Worm (Caenorhabditis elegans) whole organism, L2 larva: ENCODE results near the gene C46C2.7.
A peak's percentile ranks its signal among the peaks of the same experiment; 100 is the strongest.

Source experiments
- C34F6.9 ChIP-seq: fragments of 150-350 bp; optimal IDR thresholded peaks from 2 replicates; lab custom pipeline; 2014; ENCODE audit warnings: missing biosample characterization, missing genetic modification characterization
- F13H6.1 ChIP-seq: sonication (generic microtip); optimal IDR thresholded peaks from 2 replicates; lab custom pipeline; 2016; ENCODE audit warnings: missing genetic modification characterization, missing compliant biosample characterization
- R02D3.7 ChIP-seq: fragments of 150-350 bp; optimal IDR thresholded peaks from 2 replicates; lab custom pipeline; 2014; ENCODE audit warnings: missing biosample characterization, missing genetic modification characterization
- alr-1 ChIP-seq: fragments of 150-350 bp; optimal IDR thresholded peaks from 2 replicates; lab custom pipeline; 2014; ENCODE audit warnings: missing biosample characterization, missing genetic modification characterization
- ama-1 ChIP-seq: fragments of 150-350 bp; optimal IDR thresholded peaks from 2 replicates; lab custom pipeline; 2018; ENCODE audit warnings: inconsistent platforms
- blmp-1 ChIP-seq: sonication (generic microtip); optimal IDR thresholded peaks from 2 replicates; lab custom pipeline; 2017; ENCODE audit warnings: missing genetic modification characterization, mild to moderate bottlenecking, missing compliant biosample characterization, antibody characterized with exemption, moderate library complexity; ENCODE audit not compliant: insufficient read depth
- ceh-16 ChIP-seq: fragments of 150-350 bp; optimal IDR thresholded peaks from 2 replicates; lab custom pipeline; 2014; ENCODE audit warnings: missing biosample characterization, missing genetic modification characterization
- ceh-82 ChIP-seq: fragments of 150-350 bp; optimal IDR thresholded peaks from 2 replicates; lab custom pipeline; 2014; ENCODE audit warnings: missing biosample characterization, missing genetic modification characterization
- egl-27 ChIP-seq: sonication (generic microtip); optimal IDR thresholded peaks from 3 replicates; lab custom pipeline; 2017; ENCODE audit warnings: missing biosample characterization, missing genetic modification reagents, missing genetic modification characterization
- elt-1 ChIP-seq: fragments of 150-350 bp; optimal IDR thresholded peaks from 2 replicates; lab custom pipeline; 2014; ENCODE audit warnings: missing biosample characterization, missing genetic modification characterization
- elt-3 ChIP-seq: sonication (generic microtip); optimal IDR thresholded peaks from 2 replicates; lab custom pipeline; 2017; ENCODE audit warnings: missing biosample characterization, missing genetic modification characterization
- fos-1 ChIP-seq: fragments of 150-350 bp; optimal IDR thresholded peaks from 2 replicates; lab custom pipeline; 2014; ENCODE audit warnings: missing biosample characterization, missing genetic modification characterization
- lin-11 ChIP-seq: fragments of 150-350 bp; sonication (generic microtip); optimal IDR thresholded peaks from 2 replicates; lab custom pipeline; 2014; ENCODE audit warnings: missing biosample characterization, missing genetic modification characterization, inconsistent platforms, mixed read lengths
- lin-13 ChIP-seq: fragments of 150-350 bp; optimal IDR thresholded peaks from 2 replicates; lab custom pipeline; 2014; ENCODE audit warnings: missing biosample characterization, missing genetic modification reagents, missing genetic modification characterization
- lin-39 ChIP-seq: fragments of 150-350 bp; optimal IDR thresholded peaks from 2 replicates; lab custom pipeline; 2014; ENCODE audit warnings: missing biosample characterization, missing genetic modification reagents, missing genetic modification characterization
- lsy-2 ChIP-seq, 2 experiments: fragments of 150-350 bp in 1 of 2; sonication (generic microtip) in 1 of 2; optimal IDR thresholded peaks; 2 replicates each; lab custom pipeline; 2014 to 2017; ENCODE audit warnings: missing biosample characterization in 2 of 2, missing genetic modification characterization in 2 of 2
- mab-5 ChIP-seq: fragments of 150-350 bp; optimal IDR thresholded peaks from 2 replicates; lab custom pipeline; 2014; ENCODE audit warnings: missing biosample characterization, missing genetic modification characterization
- mbf-1 ChIP-seq: sonication (generic microtip); optimal IDR thresholded peaks from 2 replicates; lab custom pipeline; 2017; ENCODE audit warnings: missing biosample characterization, missing genetic modification characterization
- mdl-1 ChIP-seq, 2 experiments: fragments of 150-350 bp in 1 of 2; sonication (generic microtip) in 1 of 2; optimal IDR thresholded peaks; 2 replicates each; lab custom pipeline; 2017; ENCODE audit warnings: missing biosample characterization in 2 of 2, missing genetic modification characterization in 2 of 2
- nhr-10 ChIP-seq: sonication (generic microtip); optimal IDR thresholded peaks from 2 replicates; lab custom pipeline; 2017; ENCODE audit warnings: missing biosample characterization, missing genetic modification characterization
- nhr-11 ChIP-seq: fragments of 150-350 bp; optimal IDR thresholded peaks from 2 replicates; lab custom pipeline; 2014; ENCODE audit warnings: missing biosample characterization, missing genetic modification characterization
- nhr-12 ChIP-seq: fragments of 150-350 bp; optimal IDR thresholded peaks from 2 replicates; lab custom pipeline; 2014; ENCODE audit warnings: missing biosample characterization, missing genetic modification characterization
- nhr-129 ChIP-seq: fragments of 150-350 bp; optimal IDR thresholded peaks from 2 replicates; lab custom pipeline; 2014; ENCODE audit warnings: missing biosample characterization, missing genetic modification characterization
- nhr-21 ChIP-seq: fragments of 150-350 bp; optimal IDR thresholded peaks from 2 replicates; lab custom pipeline; 2014; ENCODE audit warnings: missing biosample characterization, missing genetic modification characterization
- nhr-237 ChIP-seq: fragments of 150-350 bp; optimal IDR thresholded peaks from 2 replicates; lab custom pipeline; 2014; ENCODE audit warnings: missing biosample characterization, missing genetic modification characterization
- nhr-25 ChIP-seq: fragments of 150-350 bp; sonication (generic microtip); optimal IDR thresholded peaks from 3 replicates; lab custom pipeline; 2014; ENCODE audit warnings: missing biosample characterization, missing genetic modification characterization
- nhr-6 ChIP-seq: fragments of 150-350 bp; optimal IDR thresholded peaks from 2 replicates; lab custom pipeline; 2014; ENCODE audit warnings: missing biosample characterization, missing genetic modification characterization
- nhr-77 ChIP-seq: fragments of 150-350 bp; optimal IDR thresholded peaks from 2 replicates; lab custom pipeline; 2014; ENCODE audit warnings: missing biosample characterization, missing genetic modification characterization
- peb-1 ChIP-seq: fragments of 150-350 bp; optimal IDR thresholded peaks from 2 replicates; lab custom pipeline; 2014; ENCODE audit warnings: missing biosample characterization, missing genetic modification characterization
- sem-4 ChIP-seq: fragments of 150-350 bp; optimal IDR thresholded peaks from 2 replicates; lab custom pipeline; 2014; ENCODE audit warnings: missing biosample characterization, missing genetic modification reagents, missing genetic modification characterization
- skn-1 ChIP-seq: sonication (generic microtip); optimal IDR thresholded peaks from 2 replicates; lab custom pipeline; 2017; ENCODE audit warnings: missing biosample characterization, missing genetic modification characterization
- sma-3 ChIP-seq: sonication (generic microtip); optimal IDR thresholded peaks from 2 replicates; lab custom pipeline; 2016; ENCODE audit warnings: missing genetic modification reagents, missing genetic modification characterization, missing compliant biosample characterization
- sma-9 ChIP-seq, 2 experiments: fragments of 150-350 bp in 1 of 2; sonication (generic microtip) in 1 of 2; optimal IDR thresholded peaks; 2 replicates each; lab custom pipeline; 2014 to 2016; ENCODE audit warnings: missing genetic modification characterization in 2 of 2, mild to moderate bottlenecking in 1 of 2, missing biosample characterization in 1 of 2, missing compliant biosample characterization in 1 of 2, missing genetic modification reagents in 1 of 2, moderate library complexity in 1 of 2
- snpc-4 ChIP-seq: fragments of 150-350 bp; optimal IDR thresholded peaks from 2 replicates; lab custom pipeline; 2014; ENCODE audit warnings: missing biosample characterization, missing genetic modification characterization
- unc-39 ChIP-seq: fragments of 150-350 bp; optimal IDR thresholded peaks from 2 replicates; lab custom pipeline; 2014; ENCODE audit warnings: missing biosample characterization, missing genetic modification characterization
- unc-55 ChIP-seq: fragments of 150-350 bp; sonication (generic microtip); optimal IDR thresholded peaks from 3 replicates; lab custom pipeline; 2014; ENCODE audit warnings: missing biosample characterization, missing genetic modification reagents, missing genetic modification characterization
- ztf-1 ChIP-seq: fragments of 200-800 bp; sonication (Bioruptor generic); conservative IDR thresholded peaks from 2 replicates; pipeline ENCODE4 v1.3.6; 2022; ENCODE audit warnings: missing genetic modification characterization, missing compliant biosample characterization
- ztf-11 ChIP-seq: sonication (generic microtip); optimal IDR thresholded peaks from 2 replicates; lab custom pipeline; 2017; ENCODE audit warnings: missing biosample characterization, missing genetic modification characterization
- ztf-4 ChIP-seq: fragments of 150-350 bp; optimal IDR thresholded peaks from 2 replicates; lab custom pipeline; 2014; ENCODE audit warnings: missing biosample characterization, missing genetic modification characterization

The C46C2.7 gene

ce11 chrIV:9216437-9216836 is 21.8 kb downstream of the C46C2.7 start (continued):
- TF ChIP-seq nhr-237 (tag; lab: Kevin White, UChicago) (no peak), peb-1 (no peak), nhr-10 (tag; lab: Kevin White, UChicago) (no peak), sma-9 (GFP tag; optimal IDR thresholded peaks at IDR 0.05; lab: Kevin White, UChicago) (peak; percentile 73), sma-9 (tag; optimal IDR thresholded peaks at IDR 0.05; lab: Kevin White, UChicago) (no peak), mab-5 (peak; percentile 25), lin-39 (tag; lab: Kevin White, UChicago) (no peak)

ce11 chrIV:9216956-9217355 is 22.3 kb downstream of the C46C2.7 start:
- TF ChIP-seq ceh-16 (tag; lab: Kevin White, UChicago): no peak
- TF ChIP-seq fos-1 (tag; lab: Kevin White, UChicago): peak; percentile 69
- peak; percentile 36 for TF ChIP-seq sma-9 (GFP tag; optimal IDR thresholded peaks at IDR 0.05; lab: Kevin White, UChicago)
- no peak for TF ChIP-seq sma-9 (tag; optimal IDR thresholded peaks at IDR 0.05; lab: Kevin White, UChicago)
- TF ChIP-seq sem-4: no peak
- TF ChIP-seq nhr-129 (tag; lab: Kevin White, UChicago): peak; percentile 74

- TF ChIP-seq nhr-12 (tag; lab: Kevin White, UChicago): no peak
- TF ChIP-seq nhr-77 (tag; lab: Kevin White, UChicago): no peak
- TF ChIP-seq lin-13 (GFP tag; lab: Kevin White, UChicago): no peak
- TF ChIP-seq C34F6.9: no peak
- TF ChIP-seq unc-39 (tag; lab: Kevin White, UChicago): no peak
- TF ChIP-seq peb-1: no peak
- no peak for TF ChIP-seq elt-1 (tag; lab: Kevin White, UChicago)
- TF ChIP-seq nhr-25 (tag; lab: Kevin White, UChicago): no peak
- no peak for TF ChIP-seq egl-27
- no peak for TF ChIP-seq nhr-237 (tag; lab: Kevin White, UChicago)
- TF ChIP-seq mdl-1 (tag; optimal IDR thresholded peaks at IDR 0.05; lab: Kevin White, UChicago): no peak
- no peak for TF ChIP-seq ama-1 (lab: Kevin White, UChicago)
- TF ChIP-seq skn-1 (tag; lab: Kevin White, UChicago): no peak
- no peak for TF ChIP-seq ztf-11 (tag; lab: Kevin White, UChicago)
- TF ChIP-seq F13H6.1 (tag; lab: Kevin White, UChicago): no peak
- TF ChIP-seq lsy-2 (tag; optimal IDR thresholded peaks at IDR 0.05; lab: Kevin White, UChicago): no peak
Measured at ce11 chrIV:9217426-9217825, 22.8 kb downstream of the C46C2.7 start, which contains the start of gene C46C2.2. Gene C46C2.2, plus strand, starts transcription at chrIV:9217726.

ce11 chrIV:9218415-9218814 is 23.8 kb downstream of the C46C2.7 start:
- TF ChIP-seq nhr-6 (tag; lab: Kevin White, UChicago): no peak
- no peak for TF ChIP-seq mbf-1 (tag; lab: Kevin White, UChicago)
- no peak for TF ChIP-seq snpc-4 (tag; lab: Kevin White, UChicago)
- no peak for TF ChIP-seq ama-1 (lab: Kevin White, UChicago)
- TF ChIP-seq blmp-1 (tag; lab: Kevin White, UChicago): no peak
- TF ChIP-seq nhr-129 (tag; lab: Kevin White, UChicago): no peak
- TF ChIP-seq sma-3 (GFP tag; lab: Kevin White, UChicago): no peak
- TF ChIP-seq ceh-16 (tag; lab: Kevin White, UChicago): no peak
- TF ChIP-seq nhr-21 (tag; lab: Kevin White, UChicago): no peak
- TF ChIP-seq lin-13 (GFP tag; lab: Kevin White, UChicago): no peak
- no peak for TF ChIP-seq unc-55
- TF ChIP-seq ztf-1 (GFP tag; lab: Robert Waterston, UW): no peak
- TF ChIP-seq C34F6.9: no peak
- TF ChIP-seq R02D3.7 (tag; lab: Kevin White, UChicago): no peak
- TF ChIP-seq nhr-11 (tag; lab: Kevin White, UChicago): no peak
- no peak for TF ChIP-seq unc-39 (tag; lab: Kevin White, UChicago)

- TF ChIP-seq lin-11 (tag; lab: Kevin White, UChicago) (no peak), unc-39 (tag; lab: Kevin White, UChicago) (no peak), snpc-4 (tag; lab: Kevin White, UChicago) (no peak), mbf-1 (tag; lab: Kevin White, UChicago) (no peak), alr-1 (no peak), nhr-12 (tag; lab: Kevin White, UChicago) (no peak), lin-13 (GFP tag; lab: Kevin White, UChicago) (no peak), sma-9 (GFP tag; optimal IDR thresholded peaks at IDR 0.05; lab: Kevin White, UChicago) (no peak), sma-9 (tag; optimal IDR thresholded peaks at IDR 0.05; lab: Kevin White, UChicago) (no peak), mab-5 (no peak), nhr-25 (tag; lab: Kevin White, UChicago) (no peak), nhr-11 (tag; lab: Kevin White, UChicago) (no peak), nhr-129 (tag; lab: Kevin White, UChicago) (no peak), ama-1 (lab: Kevin White, UChicago) (no peak), elt-1 (tag; lab: Kevin White, UChicago) (no peak), ceh-82 (tag; lab: Kevin White, UChicago) (no peak), sem-4 (no peak), ztf-1 (GFP tag; lab: Robert Waterston, UW) (no peak), elt-3 (tag; lab: Kevin White, UChicago) (no peak), ztf-4 (no peak)
Measured at ce11 chrIV:9224825-9225224, 30.2 kb downstream of the C46C2.7 start, which contains the start of gene C46C2.3. Gene C46C2.3, plus strand, starts transcription at chrIV:9225125.
